Worm (Caenorhabditis elegans): Measurements from ENCODE around the gene col-102.
A peak's percentile ranks its signal among the peaks of the same experiment; 100 is the strongest.

The col-102 gene

DNA sequence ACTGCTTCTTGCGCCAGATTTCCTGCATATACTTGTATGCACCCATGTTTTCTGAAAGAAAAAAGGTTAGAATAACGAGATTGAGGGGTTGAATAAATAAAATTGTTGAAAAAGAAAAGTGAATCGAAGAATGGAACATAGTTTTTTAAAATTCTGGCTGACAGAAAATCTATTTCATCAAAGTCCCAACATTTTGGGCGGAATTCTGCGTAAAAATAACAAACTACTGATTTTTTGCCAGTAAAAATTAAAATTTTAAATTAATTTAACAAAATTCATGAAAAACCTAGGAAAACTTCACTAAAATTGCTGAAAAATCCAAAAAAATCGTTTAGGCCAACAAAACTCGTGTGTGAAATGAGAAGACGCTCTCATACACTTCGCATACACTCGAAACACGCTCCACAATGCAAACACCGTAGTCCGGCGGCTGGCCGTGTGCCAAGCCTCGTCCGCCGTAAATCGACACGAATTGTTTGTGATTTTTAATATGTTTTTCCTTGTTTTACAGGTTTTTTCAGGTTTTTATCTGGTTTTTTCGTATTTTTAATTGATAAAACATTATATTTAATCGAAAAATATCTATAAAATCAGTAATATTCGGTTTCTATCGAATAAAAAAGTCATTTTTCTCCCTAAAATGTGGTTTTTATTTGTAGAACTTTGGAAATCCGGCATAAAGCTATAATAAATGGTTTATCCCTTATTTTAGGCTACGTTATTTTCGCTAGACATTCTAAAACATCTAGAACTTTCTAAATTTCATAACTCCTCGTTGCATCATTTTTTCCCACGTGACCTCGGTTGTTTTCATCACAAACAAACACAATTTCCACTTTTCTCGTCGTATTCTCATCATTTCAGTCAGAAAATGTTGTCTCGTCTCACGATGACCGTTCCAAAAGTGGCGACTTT, 50.5 kb downstream of the col-102 start, which contains the start of the genes rpl-15 and K11H12.8 (continued):
- TF ChIP-seq lsy-12 (tag; optimal IDR thresholded peaks at IDR 0.05) (peak; percentile 100), pqm-1 (tag; optimal IDR thresholded peaks at IDR 0.05) (peak; percentile 95), nhr-23 (tag; optimal IDR thresholded peaks at IDR 0.05) (peak; percentile 100), pha-4 (tag; optimal IDR thresholded peaks at IDR 0.05) (peak; percentile 100), ceh-82 (tag; optimal IDR thresholded peaks at IDR 0.05) (peak; percentile 97), ama-1 (optimal IDR thresholded peaks at IDR 0.05) (peak; percentile 93), ztf-4 (tag; optimal IDR thresholded peaks at IDR 0.05) (peak; percentile 97), snpc-4 (tag; optimal IDR thresholded peaks at IDR 0.05) (peak; percentile 98), zag-1 (tag; optimal IDR thresholded peaks at IDR 0.05) (peak; percentile 88), mml-1 (tag; optimal IDR thresholded peaks at IDR 0.05) (no peak), jun-1 (tag; optimal IDR thresholded peaks at IDR 0.05) (peak; percentile 99), fkh-10 (GFP tag; optimal IDR thresholded peaks at IDR 0.05) (peak; percentile 99), egl-5 (tag; optimal IDR thresholded peaks at IDR 0.05) (peak; percentile 98), ceh-9 (tag; optimal IDR thresholded peaks at IDR 0.05) (no peak), nhr-43 (tag; optimal IDR thresholded peaks at IDR 0.05; ENCODE audit: poor library complexity, severe bottlenecking) (peak; percentile 99), daf-12 (tag; optimal IDR thresholded peaks at IDR 0.05) (peak; percentile 79)

Measured in whole organism, L3 larva.